Fruit fly (Drosophila melanogaster): ENCODE results near the gene Hex-A.

The Hex-A gene

dm6 chrX:9583440-9584103, 1.9 kb upstream of the Hex-A start (continued):
- TF ChIP-seq mirr (GFP tag; optimal IDR thresholded peaks at IDR 0.05) (peak; percentile 70), CG11398 (GFP tag; optimal IDR thresholded peaks at IDR 0.05) (peak; percentile 22), CG7839 (tag; optimal IDR thresholded peaks at IDR 0.05) (peak; percentile 96), CG7786 (GFP tag; optimal IDR thresholded peaks at IDR 0.05) (peak; percentile 52), ro (GFP tag; IDR thresholded peaks at IDR 0.05) (peak; percentile 86), wdn (GFP tag; IDR thresholded peaks at IDR 0.05) (peak; percentile 88), jing (GFP tag; optimal IDR thresholded peaks at IDR 0.05) (peak; percentile 79), h (optimal IDR thresholded peaks at IDR 0.05) (no peak), Sox100B (GFP tag; optimal IDR thresholded peaks at IDR 0.05) (peak; percentile 96), Hr39 (optimal IDR thresholded peaks at IDR 0.05) (no peak), Hr51 (GFP tag; optimal IDR thresholded peaks at IDR 0.05) (peak; percentile 44 to 96), Rx (GFP tag; IDR thresholded peaks at IDR 0.05) (peak; percentile 85), CG34224 (GFP tag; IDR thresholded peaks at IDR 0.05; ENCODE audit: partially characterized antibody) (no peak), fd3F (GFP tag; optimal IDR thresholded peaks at IDR 0.05) (peak; percentile 90), CG3281 (GFP tag; optimal IDR thresholded peaks at IDR 0.05) (peak; percentile 96), CG16813 (GFP tag; IDR thresholded peaks at IDR 0.05; ENCODE audit: partially characterized antibody) (no peak), CG12071 (GFP tag; optimal IDR thresholded peaks at IDR 0.05) (peak; percentile 88), Usf (GFP tag; optimal IDR thresholded peaks at IDR 0.05) (peak; percentile 91), CG17385 (GFP tag; optimal IDR thresholded peaks at IDR 0.05) (peak; percentile 92), en (GFP tag; optimal IDR thresholded peaks at IDR 0.05) (no peak), CG2116 (GFP tag; optimal IDR thresholded peaks at IDR 0.05) (peak; percentile 62), Elba2 (GFP tag; optimal IDR thresholded peaks at IDR 0.05) (no peak), CG4707 (GFP tag; optimal IDR thresholded peaks at IDR 0.05) (peak; percentile 73)

dm6 chrX:9584104-9584947, 1.1 kb upstream of the Hex-A start:
- TF ChIP-seq Atf6 (GFP tag; IDR thresholded peaks at IDR 0.05), result no peak
- peak; percentile 27 for TF ChIP-seq tap (tag; optimal IDR thresholded peaks at IDR 0.05)
- TF ChIP-seq Oli (tag; optimal IDR thresholded peaks at IDR 0.05), result peak; percentile 70
- TF ChIP-seq exex (tag; optimal IDR thresholded peaks at IDR 0.05), result peak; percentile 6
- peak; percentile 15 for TF ChIP-seq CG10147 (GFP tag; optimal IDR thresholded peaks at IDR 0.05)
- peak; percentile 31 for TF ChIP-seq CG8388 (GFP tag; optimal IDR thresholded peaks at IDR 0.05)
- TF ChIP-seq Eip74EF (GFP tag; optimal IDR thresholded peaks at IDR 0.05), result no peak
- peak; percentile 33 for TF ChIP-seq CG3281 (GFP tag; optimal IDR thresholded peaks at IDR 0.05)
- peak; percentile 51 for TF ChIP-seq sisA (GFP tag; IDR thresholded peaks at IDR 0.05)
- TF ChIP-seq CG34376 (GFP tag; optimal IDR thresholded peaks at IDR 0.05), result peak; percentile 86
- TF ChIP-seq CG16863 (GFP tag; optimal IDR thresholded peaks at IDR 0.05), result no peak
- TF ChIP-seq Optix (GFP tag; IDR thresholded peaks at IDR 0.05), result no peak
- peak; percentile 69; the same call in 1 of the 2 replicates for TF ChIP-seq lmd (GFP tag; IDR thresholded peaks at IDR 0.05)
- TF ChIP-seq CG34224 (GFP tag; IDR thresholded peaks at IDR 0.05; ENCODE audit: partially characterized antibody), result peak; percentile 28; the same call in 1 of the 3 replicates
- TF ChIP-seq yki (optimal IDR thresholded peaks at IDR 0.05), result no peak
- TF ChIP-seq HmgD (GFP tag; optimal IDR thresholded peaks at IDR 0.05), result peak; percentile 30
- TF ChIP-seq Camta (GFP tag; optimal IDR thresholded peaks at IDR 0.05), result no peak
- TF ChIP-seq CG10462 (GFP tag; optimal IDR thresholded peaks at IDR 0.05), result no peak
- TF ChIP-seq Dek (tag; optimal IDR thresholded peaks at IDR 0.05), result peak; percentile 58
- TF ChIP-seq fd96Cb (tag; optimal IDR thresholded peaks at IDR 0.05), result peak; percentile 22
- peak; percentile 99 for TF ChIP-seq crol (GFP tag; IDR thresholded peaks at IDR 0.05)
- TF ChIP-seq ttk (GFP tag; IDR thresholded peaks at IDR 0.05), result peak; percentile 50; the same call in 1 of the 2 replicates
- TF ChIP-seq CG11696 (GFP tag; IDR thresholded peaks at IDR 0.05), result no peak
- no peak for TF ChIP-seq CG10267 (tag; optimal IDR thresholded peaks at IDR 0.05)
- no peak for TF ChIP-seq Tbp (GFP tag; optimal IDR thresholded peaks at IDR 0.05)
- peak; percentile 55 for TF ChIP-seq CG32532 (GFP tag; IDR thresholded peaks at IDR 0.05)
- TF ChIP-seq slbo (GFP tag; IDR thresholded peaks at IDR 0.05), result peak; percentile 57; the same call in 1 of the 2 replicates
- peak; percentile 18 for TF ChIP-seq fd3F (GFP tag; optimal IDR thresholded peaks at IDR 0.05)

Data from whole organism, embryonic.